Worm (Caenorhabditis elegans) whole organism, L4/young adult: ENCODE measurements around the gene C03C10.5.

ENCODE experiments used
- W03F9.2 ChIP-seq: fragments of 150-350 bp; optimal IDR thresholded peaks from 2 replicates; lab custom pipeline; 2014; ENCODE audit warnings: missing biosample characterization, missing genetic modification characterization
- him-1 ChIP-seq: sonication (generic microtip); optimal IDR thresholded peaks from 2 replicates; lab custom pipeline; 2016; ENCODE audit warnings: missing genotype, missing genetic modification reagents, missing genetic modification characterization, missing compliant biosample characterization

DNA sequence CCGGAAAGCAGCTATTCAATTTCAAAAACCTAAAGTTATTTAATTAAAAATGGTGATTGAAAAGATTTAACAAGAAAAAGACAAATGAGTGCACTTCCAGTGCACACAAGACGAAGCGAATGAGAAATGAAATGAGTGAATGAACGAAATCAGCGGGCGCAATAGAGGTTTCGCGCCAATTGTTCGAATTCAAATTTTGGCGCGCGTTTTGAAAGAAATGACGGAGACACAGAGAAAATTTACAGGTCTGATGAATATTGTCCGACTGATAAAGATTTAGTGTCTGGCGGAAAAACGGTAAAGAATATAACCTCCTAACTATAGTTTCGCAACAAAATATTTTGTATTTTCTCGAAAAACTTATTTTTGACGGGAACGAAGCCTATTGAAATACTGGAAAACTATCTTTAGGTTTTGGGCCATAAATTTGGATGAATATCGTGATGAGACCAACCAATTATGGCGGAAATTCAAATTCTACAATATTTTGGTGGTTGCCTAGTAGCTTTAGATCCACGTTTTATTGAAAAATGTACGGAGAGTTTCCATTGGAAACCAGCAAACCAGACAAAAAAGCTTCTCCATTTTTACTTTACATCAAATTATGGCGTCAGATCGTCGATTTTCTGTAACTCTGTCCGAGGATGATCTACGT is 3.6 kb upstream of the C03C10.5 start, which contains the start of gene C03C10.7:
- TF ChIP-seq him-1 (no peak), W03F9.2 (tag; lab: Kevin White, UChicago) (no peak)
